Fruit fly (Drosophila melanogaster) whole organism, embryonic: ENCODE results near the gene CG11726.

Source experiments
- Atf-2 ChIP-seq: fragments of 200-800 bp; sonication (Bioruptor generic); optimal IDR thresholded peaks from 2 replicates; lab custom pipeline; 2016; ENCODE audit warnings: missing biosample characterization, missing genetic modification characterization
- CG10462 ChIP-seq: fragments of 200-800 bp; sonication (Bioruptor generic); optimal IDR thresholded peaks from 2 replicates; lab custom pipeline; 2016; ENCODE audit warnings: missing biosample characterization, missing genetic modification characterization
- CG10979 ChIP-seq: fragments of 200-800 bp; sonication (Bioruptor generic); optimal IDR thresholded peaks from 2 replicates; lab custom pipeline; 2018; ENCODE audit warnings: missing biosample characterization, mild to moderate bottlenecking, missing genetic modification characterization, moderate library complexity
- CG11093 ChIP-seq: fragments of 200-800 bp; sonication (Bioruptor generic); IDR thresholded peaks from 3 replicates; pipeline ENCODE4 v1.3.6; 2022; ENCODE audit warnings: missing biosample characterization, missing genetic modification characterization
- CG12744 ChIP-seq: fragments of 200-800 bp; sonication (Bioruptor generic); optimal IDR thresholded peaks from 2 replicates; lab custom pipeline; 2016; ENCODE audit warnings: missing biosample characterization, missing genetic modification characterization
- CG13287 ChIP-seq: fragments of 200-800 bp; sonication (Bioruptor generic); IDR thresholded peaks from 2 replicates; pipeline ENCODE4 v1.3.6; 2022; ENCODE audit warnings: missing biosample characterization, missing genetic modification characterization; ENCODE audit not compliant: partially characterized antibody
- CG14965 ChIP-seq: fragments of 200-800 bp; sonication (Bioruptor generic); optimal IDR thresholded peaks from 2 replicates; lab custom pipeline; 2016; ENCODE audit warnings: missing biosample characterization, missing genetic modification characterization, borderline replicate concordance
- CG1647 ChIP-seq: fragments of 200-800 bp; sonication (Bioruptor generic); optimal IDR thresholded peaks from 3 replicates; lab custom pipeline; 2016; ENCODE audit warnings: missing biosample characterization, missing genetic modification characterization
- CG16779 ChIP-seq: fragments of 200-800 bp; sonication (Bioruptor generic); IDR thresholded peaks from 2 replicates; pipeline ENCODE4 v1.3.6; 2022; ENCODE audit warnings: missing biosample characterization, missing genetic modification characterization
- CG2120 ChIP-seq: fragments of 200-800 bp; sonication (Bioruptor generic); optimal IDR thresholded peaks from 3 replicates; lab custom pipeline; 2016; ENCODE audit warnings: missing biosample characterization, missing genetic modification characterization
- CG2712 ChIP-seq: fragments of 200-800 bp; optimal IDR thresholded peaks from 3 replicates; lab custom pipeline; 2019; ENCODE audit warnings: missing biosample characterization, mild to moderate bottlenecking, missing genetic modification characterization, moderate library complexity
- CG3065 ChIP-seq: fragments of 200-800 bp; sonication (Bioruptor generic); optimal IDR thresholded peaks from 2 replicates; lab custom pipeline; 2016; ENCODE audit warnings: missing biosample characterization, missing genetic modification characterization
- CG31441 ChIP-seq: fragments of 200-800 bp; sonication (Bioruptor generic); IDR thresholded peaks from 2 replicates; pipeline ENCODE4 v1.3.6; 2022; ENCODE audit warnings: missing biosample characterization, missing genetic modification characterization
- CG32767 ChIP-seq: fragments of 200-800 bp; sonication (Bioruptor generic); IDR thresholded peaks from 2 replicates; pipeline ENCODE4 v1.3.6; 2022; ENCODE audit warnings: missing biosample characterization, missing genetic modification characterization
- CG3407 ChIP-seq: fragments of 200-800 bp; sonication (Bioruptor generic); optimal IDR thresholded peaks from 2 replicates; lab custom pipeline; 2018; ENCODE audit warnings: missing biosample characterization, mild to moderate bottlenecking, missing genetic modification characterization
- CG3726 ChIP-seq: fragments of 200-800 bp; sonication (Bioruptor generic); IDR thresholded peaks from 3 replicates; pipeline ENCODE4, ENCODE4 v1.3.6; 2022; ENCODE audit warnings: missing biosample characterization, missing genetic modification characterization
- CG4730 ChIP-seq: fragments of 200-800 bp; sonication (Bioruptor generic); IDR thresholded peaks from 2 replicates; pipeline ENCODE4 v1.3.6; 2022; ENCODE audit warnings: missing biosample characterization, missing genetic modification characterization
- CG5245 ChIP-seq: fragments of 200-800 bp; sonication (Bioruptor generic); optimal IDR thresholded peaks from 3 replicates; lab custom pipeline; 2016; ENCODE audit warnings: missing biosample characterization, missing genetic modification characterization
- CG6654 ChIP-seq: fragments of 200-800 bp; sonication (Bioruptor generic); optimal IDR thresholded peaks from 2 replicates; lab custom pipeline; 2017; ENCODE audit warnings: missing biosample characterization, mild to moderate bottlenecking, missing genetic modification characterization
- Chrac-16 ChIP-seq: fragments of 200-800 bp; sonication (Bioruptor generic); optimal IDR thresholded peaks from 3 replicates; lab custom pipeline; 2016; ENCODE audit warnings: missing biosample characterization, missing genetic modification characterization
- CkIIα-i1 ChIP-seq: fragments of 200-800 bp; sonication (Bioruptor generic); IDR thresholded peaks from 2 replicates; pipeline ENCODE4 v1.3.6; 2022; ENCODE audit warnings: missing biosample characterization, missing genetic modification characterization
- D19A ChIP-seq: fragments of 200-800 bp; optimal IDR thresholded peaks from 3 replicates; lab custom pipeline; 2019; ENCODE audit warnings: missing biosample characterization, mild to moderate bottlenecking, missing genetic modification characterization, moderate library complexity
- Gug ChIP-seq: fragments of 200-800 bp; sonication (Bioruptor generic); IDR thresholded peaks from 4 replicates; pipeline ENCODE4 v1.3.6; 2022; ENCODE audit warnings: missing biosample characterization, missing genetic modification characterization
- H2.0 ChIP-seq: fragments of 200-800 bp; sonication (Bioruptor generic); IDR thresholded peaks from 2 replicates; pipeline ENCODE4 v1.3.6; 2022; ENCODE audit warnings: missing biosample characterization, missing genetic modification characterization
- HmgD ChIP-seq: fragments of 200-800 bp; sonication (Bioruptor generic); optimal IDR thresholded peaks from 3 replicates; lab custom pipeline; 2016; ENCODE audit warnings: missing biosample characterization, missing genetic modification characterization
- Max ChIP-seq: fragments of 200-800 bp; sonication (Bioruptor generic); optimal IDR thresholded peaks from 2 replicates; lab custom pipeline; 2016; ENCODE audit warnings: missing biosample characterization, mild to moderate bottlenecking, missing genetic modification characterization
- Med ChIP-seq: fragments of 200-800 bp; sonication (Bioruptor generic); peaks from one replicate; lab custom pipeline; 2016; ENCODE audit warnings: missing biosample characterization, missing genetic modification characterization, mild to moderate bottlenecking, inconsistent platforms, moderate library complexity
- NC2α ChIP-seq: fragments of 200-800 bp; sonication (Bioruptor generic); optimal IDR thresholded peaks from 2 replicates; lab custom pipeline; 2016; ENCODE audit warnings: missing biosample characterization, missing genetic modification characterization
- Optix ChIP-seq: fragments of 200-800 bp; sonication (Bioruptor generic); IDR thresholded peaks from 3 replicates; pipeline ENCODE4 v1.3.6; 2022; ENCODE audit warnings: missing biosample characterization, missing genetic modification characterization
- Rx ChIP-seq: fragments of 200-800 bp; sonication (Bioruptor generic); IDR thresholded peaks from 2 replicates; pipeline ENCODE4 v1.3.6; 2022; ENCODE audit warnings: missing biosample characterization, missing genetic modification characterization
- Xbp1 ChIP-seq: fragments of 200-800 bp; sonication (Bioruptor generic); optimal IDR thresholded peaks from 3 replicates; lab custom pipeline; 2016; ENCODE audit warnings: missing biosample characterization, mild to moderate bottlenecking, missing genetic modification characterization
- abd-A ChIP-seq: fragments of 200-800 bp; sonication (Bioruptor generic); optimal IDR thresholded peaks from 3 replicates; lab custom pipeline; 2019; ENCODE audit warnings: missing biosample characterization, mild to moderate bottlenecking, missing genetic modification characterization, moderate library complexity
- amos ChIP-seq: fragments of 200-800 bp; sonication (Bioruptor generic); IDR thresholded peaks from 2 replicates; pipeline ENCODE4 v1.3.6; 2022; ENCODE audit warnings: missing biosample characterization, missing genetic modification characterization; ENCODE audit not compliant: partially characterized antibody
- caup ChIP-seq: fragments of 200-800 bp; sonication (Bioruptor generic); optimal IDR thresholded peaks from 3 replicates; lab custom pipeline; 2017; ENCODE audit warnings: missing biosample characterization, mild to moderate bottlenecking, missing genetic modification characterization, moderate library complexity; ENCODE audit not compliant: severe bottlenecking
- corto ChIP-seq: fragments of 200-800 bp; sonication (Bioruptor generic); optimal IDR thresholded peaks from 2 replicates; lab custom pipeline; 2016; ENCODE audit warnings: missing biosample characterization, mild to moderate bottlenecking, missing genetic modification characterization, moderate library complexity
- cwo ChIP-seq: fragments of 200-800 bp; sonication (Bioruptor generic); optimal IDR thresholded peaks from 3 replicates; lab custom pipeline; 2017; ENCODE audit warnings: missing biosample characterization, missing genetic modification characterization, mild to moderate bottlenecking, moderate library complexity, missing genetic modification reagents
- exex ChIP-seq: fragments of 200-800 bp; sonication (Bioruptor generic); optimal IDR thresholded peaks from 4 replicates; lab custom pipeline; 2018; ENCODE audit warnings: missing biosample characterization, mild to moderate bottlenecking, missing genetic modification characterization, moderate library complexity
- fd102C ChIP-seq: fragments of 200-800 bp; sonication (Bioruptor generic); optimal IDR thresholded peaks from 2 replicates; lab custom pipeline; 2018; ENCODE audit warnings: missing biosample characterization, mild to moderate bottlenecking, missing genetic modification characterization, moderate library complexity
- grau ChIP-seq: fragments of 200-800 bp; optimal IDR thresholded peaks from 3 replicates; lab custom pipeline; 2019; ENCODE audit warnings: missing biosample characterization, mild to moderate bottlenecking, missing genetic modification characterization, moderate library complexity
- inv ChIP-seq: fragments of 200-800 bp; sonication (Bioruptor generic); IDR thresholded peaks from 2 replicates; pipeline ENCODE4 v1.3.6; 2022; ENCODE audit warnings: missing biosample characterization, missing genetic modification characterization; ENCODE audit not compliant: partially characterized antibody
- jumu ChIP-seq: fragments of 200-800 bp; sonication (Bioruptor generic); optimal IDR thresholded peaks from 3 replicates; lab custom pipeline; 2016; ENCODE audit warnings: missing biosample characterization, missing genetic modification characterization
- klu ChIP-seq: fragments of 200-800 bp; sonication (Bioruptor generic); IDR thresholded peaks from 2 replicates; pipeline ENCODE4 v1.3.6; 2022; ENCODE audit warnings: missing biosample characterization, missing genetic modification characterization
- lola ChIP-seq, 3 experiments: fragments of >200 bp in 2 of 3; fragments of 200-800 bp in 1 of 3; sonication (Bioruptor generic) in 1 of 3; optimal IDR thresholded peaks; 2 replicates each; lab custom pipeline; 2017 to 2019; ENCODE audit warnings: missing biosample characterization in 3 of 3, missing genetic modification characterization in 3 of 3, mild to moderate bottlenecking in 1 of 3, moderate library complexity in 1 of 3
- nau ChIP-seq: fragments of 200-800 bp; sonication (Bioruptor generic); optimal IDR thresholded peaks from 3 replicates; lab custom pipeline; 2017; ENCODE audit warnings: missing biosample characterization, mild to moderate bottlenecking, missing genetic modification characterization, missing genetic modification reagents
- ro ChIP-seq: fragments of 200-800 bp; sonication (Bioruptor generic); IDR thresholded peaks from 2 replicates; pipeline ENCODE4 v1.3.6; 2022; ENCODE audit warnings: missing biosample characterization, missing genetic modification characterization
- sens ChIP-seq: fragments of 200-800 bp; sonication (Bioruptor generic); peaks from one replicate; lab custom pipeline; 2016; ENCODE audit warnings: missing biosample characterization, missing genetic modification characterization
- sob ChIP-seq: fragments of 200-800 bp; sonication (Bioruptor generic); IDR thresholded peaks from 2 replicates; pipeline ENCODE4 v1.3.6; 2022; ENCODE audit warnings: missing biosample characterization, missing genetic modification characterization
- tio ChIP-seq: fragments of 200-800 bp; sonication (Bioruptor generic); optimal IDR thresholded peaks from 2 replicates; lab custom pipeline; 2017; ENCODE audit warnings: missing biosample characterization, missing genetic modification characterization, inconsistent platforms
- trh ChIP-seq: fragments of 200-800 bp; sonication (Bioruptor generic); optimal IDR thresholded peaks from 2 replicates; lab custom pipeline; 2016; ENCODE audit warnings: missing biosample characterization, missing genetic modification characterization
- wdn ChIP-seq: fragments of 200-800 bp; sonication (Bioruptor generic); IDR thresholded peaks from 2 replicates; pipeline ENCODE4 v1.3.6; 2022; ENCODE audit warnings: missing biosample characterization, missing genetic modification characterization

The CG11726 gene

dm6 chr3L:11349908-11350405, 44.5 kb upstream of the CG11726 start (continued):
- TF ChIP-seq tio (GFP tag; lab: Kevin White, UChicago) (peak; percentile 91), CG6654 (GFP tag; lab: Kevin White, UChicago) (peak; percentile 72), cwo (GFP tag; lab: Kevin White, UChicago) (peak; percentile 86), klu (GFP tag; lab: Robert Waterston, UW) (peak; percentile 93), CG13287 (no peak; the same call in 1 of the 2 replicates), Chrac-16 (peak; percentile 89), CG31441 (peak; percentile 45; the same call in 1 of the 2 replicates), abd-A (no peak), caup (GFP tag; lab: Kevin White, UChicago) (peak; percentile 79), CG1647 (GFP tag; lab: Kevin White, UChicago) (peak; percentile 20), D19A (tag; lab: Kevin White, UChicago) (peak; percentile 91), CkIIα-i1 (GFP tag; lab: Robert Waterston, UW) (peak; percentile 54; the same call in 1 of the 2 replicates), Med (GFP tag; lab: Kevin White, UChicago) (peak; percentile 43), CG16779 (peak; percentile 74), Optix (GFP tag; lab: Robert Waterston, UW) (no peak), jumu (peak; percentile 52), sob (GFP tag; lab: Robert Waterston, UW) (peak; percentile 93), CG3065 (peak; percentile 64), exex (tag; lab: Kevin White, UChicago) (peak; percentile 71), Xbp1 (GFP tag; lab: Kevin White, UChicago) (peak; percentile 86), CG2712 (peak; percentile 97), ro (GFP tag; lab: Robert Waterston, UW) (peak; percentile 89), nau (peak; percentile 82), CG11093 (GFP tag; lab: Robert Waterston, UW) (peak; percentile 94), HmgD (GFP tag; lab: Kevin White, UChicago) (no peak), inv (GFP tag; lab: Robert Waterston, UW) (no peak), CG32767 (GFP tag; lab: Robert Waterston, UW) (peak; percentile 90), CG10979 (tag; lab: Kevin White, UChicago) (peak; percentile 90), wdn (GFP tag; lab: Robert Waterston, UW) (peak; percentile 71), CG2120 (GFP tag; lab: Kevin White, UChicago) (peak; percentile 92), Gug (GFP tag; lab: Robert Waterston, UW) (peak; percentile 71; the same call in 3 of the 4 replicates), sens (GFP tag; lab: Kevin White, UChicago) (peak; percentile 97), CG3726 (GFP tag; lab: Robert Waterston, UW) (peak; percentile 88), Atf-2 (GFP tag; lab: Kevin White, UChicago) (peak; percentile 75), CG3407 (GFP tag; lab: Kevin White, UChicago) (peak; percentile 84), lola (GFP tag; optimal IDR thresholded peaks at IDR 0.05; lab: Kevin White, UChicago) (peak in 1 of 3 experiments; percentile 88), CG5245 (GFP tag; lab: Kevin White, UChicago) (peak; percentile 86), NC2α (GFP tag; lab: Kevin White, UChicago) (peak; percentile 54), corto (no peak), CG12744 (GFP tag; lab: Kevin White, UChicago) (peak; percentile 78), CG14965 (GFP tag; lab: Kevin White, UChicago) (no peak), CG4730 (peak; percentile 84), grau (peak; percentile 94), fd102C (GFP tag; lab: Kevin White, UChicago) (no peak), Max (GFP tag; lab: Kevin White, UChicago) (peak; percentile 73), amos (GFP tag; lab: Robert Waterston, UW) (no peak), CG10462 (GFP tag; lab: Kevin White, UChicago) (peak; percentile 85), trh (GFP tag; lab: Kevin White, UChicago) (peak; percentile 86), Rx (GFP tag; lab: Robert Waterston, UW) (peak; percentile 63; the same call in 1 of the 2 replicates), H2.0 (GFP tag; lab: Robert Waterston, UW) (peak; percentile 90)
